In genomic region chrIV:7561614-7562142, ce11 we compare ENCODE assay signal across 6 worm cellular contexts.
TF ChIP-seq lines count a peak whose summit lies in the region.

Gene ima-3, minus strand, starts transcription at chrIV:7561664.

TF ChIP-seq in whole organism, L1 larva, 84 proteins besides CTCF, POLR2A, EP300 and RAD21 (continued from another document and continues in another):
- TF ChIP-seq ztf-11 (tag; optimal IDR thresholded peaks at IDR 0.05; lab: Kevin White, UChicago): no peak
- no peak for TF ChIP-seq sox-4 (tag; optimal IDR thresholded peaks at IDR 0.05; lab: Kevin White, UChicago)
- no peak for TF ChIP-seq nhr-237 (tag; optimal IDR thresholded peaks at IDR 0.05; lab: Kevin White, UChicago)
- peak; percentile 22 for TF ChIP-seq skn-1 (tag; optimal IDR thresholded peaks at IDR 0.05; lab: Kevin White, UChicago)
- peak; percentile 13 for TF ChIP-seq F16B12.6 (tag; optimal IDR thresholded peaks at IDR 0.05; lab: Kevin White, UChicago)
- TF ChIP-seq nhr-47 (tag; optimal IDR thresholded peaks at IDR 0.05; lab: Kevin White, UChicago): peak; percentile 14
- no peak for TF ChIP-seq mdl-1 (tag; optimal IDR thresholded peaks at IDR 0.05; lab: Kevin White, UChicago)
- no peak for TF ChIP-seq mab-9 (GFP tag; IDR thresholded peaks at IDR 0.05; lab: Robert Waterston, UW)
- TF ChIP-seq C16A3.4 (tag; optimal IDR thresholded peaks at IDR 0.05; lab: Kevin White, UChicago): peak; percentile 87
- TF ChIP-seq lsy-2 (tag; optimal IDR thresholded peaks at IDR 0.05; lab: Kevin White, UChicago): peak; percentile 8 to 86
- no peak for TF ChIP-seq hlh-17 (GFP tag; optimal IDR thresholded peaks at IDR 0.05; lab: Kevin White, UChicago; ENCODE audit: borderline replicate concordance)
- peak; percentile 4 to 67 (median 29) for TF ChIP-seq dpl-1 (GFP tag; optimal IDR thresholded peaks at IDR 0.05; lab: Kevin White, UChicago)
- TF ChIP-seq lin-39 (tag; optimal IDR thresholded peaks at IDR 0.05; lab: Kevin White, UChicago): no peak
- TF ChIP-seq lin-15B (tag; optimal IDR thresholded peaks at IDR 0.05; lab: Kevin White, UChicago): peak; percentile 80
- TF ChIP-seq C04F5.9 (tag; optimal IDR thresholded peaks at IDR 0.05; lab: Kevin White, UChicago): no peak
- TF ChIP-seq tbx-2 (tag; optimal IDR thresholded peaks at IDR 0.05; lab: Kevin White, UChicago): peak; percentile 5
- TF ChIP-seq pax-3 (tag; optimal IDR thresholded peaks at IDR 0.05; lab: Kevin White, UChicago): no peak
- no peak for TF ChIP-seq nhr-19 (GFP tag; conservative IDR thresholded peaks at IDR 0.05; lab: Robert Waterston, UW)
- peak; percentile 29 for TF ChIP-seq snu-23 (GFP tag; optimal IDR thresholded peaks at IDR 0.05; lab: Kevin White, UChicago)
- no peak for TF ChIP-seq ceh-88 (GFP tag; IDR thresholded peaks at IDR 0.05; lab: Robert Waterston, UW)
- TF ChIP-seq nhr-20 (tag; optimal IDR thresholded peaks at IDR 0.05; lab: Kevin White, UChicago): no peak
- no peak for TF ChIP-seq efl-3 (GFP tag; optimal IDR thresholded peaks at IDR 0.05; lab: Kevin White, UChicago)

TF ChIP-seq in whole organism, L2 larva, 48 proteins besides CTCF, POLR2A, EP300 and RAD21 (continued from another document and continues in another):
- no peak for TF ChIP-seq lin-11 (tag; optimal IDR thresholded peaks at IDR 0.05; lab: Kevin White, UChicago)
- no peak for TF ChIP-seq nhr-11 (tag; optimal IDR thresholded peaks at IDR 0.05; lab: Kevin White, UChicago)
- peak; percentile 33 for TF ChIP-seq gmeb-1 (tag; optimal IDR thresholded peaks at IDR 0.05; lab: Kevin White, UChicago)
- TF ChIP-seq nhr-129 (tag; optimal IDR thresholded peaks at IDR 0.05; lab: Kevin White, UChicago): peak; percentile 71
- no peak for TF ChIP-seq ama-1 (optimal IDR thresholded peaks at IDR 0.05; lab: Kevin White, UChicago)
- no peak for TF ChIP-seq dmd-4 (tag; optimal IDR thresholded peaks at IDR 0.05; lab: Kevin White, UChicago)
- TF ChIP-seq zag-1 (tag; optimal IDR thresholded peaks at IDR 0.05; lab: Kevin White, UChicago): peak; percentile 22
- TF ChIP-seq ztf-11 (tag; optimal IDR thresholded peaks at IDR 0.05; lab: Kevin White, UChicago): no peak
- TF ChIP-seq nhr-77 (tag; optimal IDR thresholded peaks at IDR 0.05; lab: Kevin White, UChicago): no peak
- no peak for TF ChIP-seq unc-39 (tag; optimal IDR thresholded peaks at IDR 0.05; lab: Kevin White, UChicago)
- no peak for TF ChIP-seq ZK546.5 (tag; optimal IDR thresholded peaks at IDR 0.05; lab: Kevin White, UChicago)
- TF ChIP-seq unc-55 (GFP tag; optimal IDR thresholded peaks at IDR 0.05; lab: Kevin White, UChicago): peak; percentile 78
- no peak for TF ChIP-seq nhr-23 (tag; optimal IDR thresholded peaks at IDR 0.05; lab: Kevin White, UChicago)
- no peak for TF ChIP-seq elt-1 (tag; optimal IDR thresholded peaks at IDR 0.05; lab: Kevin White, UChicago)
- TF ChIP-seq blmp-1 (tag; optimal IDR thresholded peaks at IDR 0.05; lab: Kevin White, UChicago; ENCODE audit: insufficient read depth): no peak
- no peak for TF ChIP-seq alr-1 (tag; optimal IDR thresholded peaks at IDR 0.05; lab: Kevin White, UChicago)
- TF ChIP-seq nhr-237 (tag; optimal IDR thresholded peaks at IDR 0.05; lab: Kevin White, UChicago): no peak
- TF ChIP-seq R02D3.7 (tag; optimal IDR thresholded peaks at IDR 0.05; lab: Kevin White, UChicago): no peak
- TF ChIP-seq aly-2 (tag; optimal IDR thresholded peaks at IDR 0.05; lab: Kevin White, UChicago): no peak
- no peak for TF ChIP-seq nhr-6 (tag; optimal IDR thresholded peaks at IDR 0.05; lab: Kevin White, UChicago)
- no peak for TF ChIP-seq nhr-10 (tag; optimal IDR thresholded peaks at IDR 0.05; lab: Kevin White, UChicago)
- no peak for TF ChIP-seq mbf-1 (tag; optimal IDR thresholded peaks at IDR 0.05; lab: Kevin White, UChicago)
- TF ChIP-seq peb-1 (tag; optimal IDR thresholded peaks at IDR 0.05; lab: Kevin White, UChicago): no peak
- TF ChIP-seq unc-62 (GFP tag; optimal IDR thresholded peaks at IDR 0.05; lab: Kevin White, UChicago): no peak

TF ChIP-seq in whole organism, L3 larva, 47 proteins besides CTCF, POLR2A, EP300 and RAD21 (continued from another document):
- TF ChIP-seq lin-39 (tag; optimal IDR thresholded peaks at IDR 0.05; lab: Kevin White, UChicago): peak; percentile 48

TF ChIP-seq in whole organism, L4 larva, 104 proteins besides CTCF, POLR2A, EP300 and RAD21 (continued from another document):
- TF ChIP-seq nhr-6 (tag; optimal IDR thresholded peaks at IDR 0.05; lab: Kevin White, UChicago) (peak; percentile 17), ama-1 (optimal IDR thresholded peaks at IDR 0.05; lab: Kevin White, UChicago) (peak; percentile 2), lir-3 (tag; optimal IDR thresholded peaks at IDR 0.05; lab: Kevin White, UChicago) (no peak), mes-2 (tag; optimal IDR thresholded peaks at IDR 0.05; lab: Kevin White, UChicago; ENCODE audit: poor library complexity, severe bottlenecking) (peak; percentile 72), dve-1 (tag; optimal IDR thresholded peaks at IDR 0.05; lab: Kevin White, UChicago; ENCODE audit: insufficient read depth) (peak; percentile 30), attf-4 (tag; optimal IDR thresholded peaks at IDR 0.05; lab: Kevin White, UChicago) (no peak), pqm-1 (tag; optimal IDR thresholded peaks at IDR 0.05; lab: Kevin White, UChicago) (peak; percentile 36)

TF ChIP-seq in whole organism, mixed stage, embryonic, 35 proteins besides CTCF, POLR2A, EP300 and RAD21 (continued from another document):
- TF ChIP-seq hlh-1 (tag; optimal IDR thresholded peaks at IDR 0.05; lab: Kevin White, UChicago) (no peak), ceh-83 (GFP tag; optimal IDR thresholded peaks at IDR 0.05; lab: Kevin White, UChicago) (no peak), lin-32 (GFP tag; optimal IDR thresholded peaks at IDR 0.05; lab: Kevin White, UChicago) (no peak), unc-120 (tag; optimal IDR thresholded peaks at IDR 0.05; lab: Kevin White, UChicago; ENCODE audit: poor library complexity, severe bottlenecking) (no peak), unc-62 (GFP tag; optimal IDR thresholded peaks at IDR 0.05; lab: Kevin White, UChicago) (no peak), mab-5 (tag; optimal IDR thresholded peaks at IDR 0.05; lab: Kevin White, UChicago) (no peak), mep-1 (tag; optimal IDR thresholded peaks at IDR 0.05; lab: Kevin White, UChicago) (peak; percentile 61)

TF ChIP-seq in whole organism, young adult, 124 proteins besides CTCF, POLR2A, EP300 and RAD21 (continued from another document):
- peak; percentile 78 for TF ChIP-seq F23B12.7 (tag; optimal IDR thresholded peaks at IDR 0.05; lab: Kevin White, UChicago; ENCODE audit: insufficient read depth)
- peak; percentile 56; the same call in 1 of the 2 replicates for TF ChIP-seq ceh-100 (GFP tag; IDR thresholded peaks at IDR 0.05; lab: Robert Waterston, UW)
- TF ChIP-seq dox-1 (GFP tag; IDR thresholded peaks at IDR 0.05; lab: Robert Waterston, UW): peak; percentile 28; the same call in 1 of the 2 replicates
